Worm (Caenorhabditis elegans) whole organism, L4/young adult: ENCODE measurements around the gene F25G6.8.
"Not testable (repeated sequence)": the region's sequence is repeated elsewhere in the genome, so short reads cannot be mapped to it uniquely, and the experiment has no call there.

Experiments used
- W03F9.2 ChIP-seq: fragments of 150-350 bp; optimal IDR thresholded peaks from 2 replicates; lab custom pipeline; 2014; ENCODE audit warnings: missing biosample characterization, missing genetic modification characterization
- dao-5 ChIP-seq: sonication (generic microtip); optimal IDR thresholded peaks from 2 replicates; lab custom pipeline; 2016; ENCODE audit warnings: missing genotype, missing genetic modification characterization, moderate library complexity, missing compliant biosample characterization
- him-1 ChIP-seq: sonication (generic microtip); optimal IDR thresholded peaks from 2 replicates; lab custom pipeline; 2016; ENCODE audit warnings: missing genotype, missing genetic modification reagents, missing genetic modification characterization, missing compliant biosample characterization

The F25G6.8 gene

ce11 chrV:8534534-8535283 lies 30.3 kb downstream of the F25G6.8 start, which contains the start of the genes his-6 and his-5:
his-6 (minus strand) TSS chrV:8534977.
his-5 (plus strand) TSS chrV:8535214.
- not testable (repeated sequence) for TF ChIP-seq dao-5 (tag; lab: Kevin White, UChicago); him-1; W03F9.2 (tag; lab: Kevin White, UChicago)

- TF ChIP-seq him-1 (no peak), dao-5 (tag; lab: Kevin White, UChicago) (no peak), W03F9.2 (tag; lab: Kevin White, UChicago) (no peak)
These were observed 31.1 kb downstream of the F25G6.8 start for ce11 chrV:8533916-8534315.

ce11 chrV:8533067-8533466 lies 31.9 kb downstream of the F25G6.8 start, which contains the start of the genes his-8 and his-7:
his-8 (minus strand) TSS chrV:8533086.
his-7 (plus strand) TSS chrV:8533379.
- not testable (repeated sequence) for TF ChIP-seq dao-5 (tag; lab: Kevin White, UChicago); him-1; W03F9.2 (tag; lab: Kevin White, UChicago)

ce11 chrV:8529219-8529618 lies 35.8 kb downstream of the F25G6.8 start, which contains the start of gene otpl-5:
otpl-5 (plus strand) TSS chrV:8529519.
- TF ChIP-seq W03F9.2 (tag; lab: Kevin White, UChicago) (no peak), him-1 (no peak), dao-5 (tag; lab: Kevin White, UChicago) (no peak)

ce11 chrV:8525774-8526173 lies 39.2 kb downstream of the F25G6.8 start, which contains the start of gene otpl-6:
otpl-6 (plus strand) TSS chrV:8526074.
- no peak for TF ChIP-seq him-1
- TF ChIP-seq W03F9.2 (tag; lab: Kevin White, UChicago): no peak
- TF ChIP-seq dao-5 (tag; lab: Kevin White, UChicago): no peak

- TF ChIP-seq him-1: no peak
- TF ChIP-seq dao-5 (tag; lab: Kevin White, UChicago): no peak
- TF ChIP-seq W03F9.2 (tag; lab: Kevin White, UChicago): no peak
These were observed 44.0 kb downstream of the F25G6.8 start, which contains the start of the genes F45F2.11 and otpl-7 for ce11 chrV:8520846-8521553. F45F2.11 (minus strand) TSS chrV:8520896. otpl-7 (plus strand) TSS chrV:8521503.

ce11 chrV:8518822-8519392 lies 46.1 kb downstream of the F25G6.8 start, which contains the start of gene F45F2.10:
F45F2.10 (minus strand) TSS chrV:8518872.
- TF ChIP-seq W03F9.2 (tag; lab: Kevin White, UChicago): no peak
- TF ChIP-seq dao-5 (tag; lab: Kevin White, UChicago): no peak
- TF ChIP-seq him-1: no peak

- no peak for TF ChIP-seq W03F9.2 (tag; lab: Kevin White, UChicago)
- no peak for TF ChIP-seq him-1
- no peak for TF ChIP-seq dao-5 (tag; lab: Kevin White, UChicago)
These were observed 46.7 kb downstream of the F25G6.8 start for ce11 chrV:8518283-8518682.

ce11 chrV:8517711-8518110 lies 47.3 kb downstream of the F25G6.8 start:
- TF ChIP-seq W03F9.2 (tag; lab: Kevin White, UChicago) (no peak), dao-5 (tag; lab: Kevin White, UChicago) (no peak), him-1 (no peak)

ce11 chrV:8516426-8516825 lies 48.5 kb downstream of the F25G6.8 start:
- TF ChIP-seq him-1 (no peak), dao-5 (tag; lab: Kevin White, UChicago) (no peak), W03F9.2 (tag; lab: Kevin White, UChicago) (no peak)
